Worm (Caenorhabditis elegans) whole organism, L3 larva: ENCODE data around the gene F31E8.4.

Experiments used
- R02D3.7 ChIP-seq: fragments of 150-350 bp; optimal IDR thresholded peaks from 2 replicates; lab custom pipeline; 2014; ENCODE audit warnings: missing biosample characterization, missing genetic modification characterization
- ZK546.5 ChIP-seq: sonication (generic microtip); optimal IDR thresholded peaks from 2 replicates; lab custom pipeline; 2017; ENCODE audit warnings: missing biosample characterization, missing genetic modification characterization
- aly-2 ChIP-seq: fragments of 150-350 bp; optimal IDR thresholded peaks from 2 replicates; lab custom pipeline; 2014; ENCODE audit warnings: missing biosample characterization, missing genetic modification characterization
- ceh-16 ChIP-seq: sonication (generic microtip); optimal IDR thresholded peaks from 2 replicates; lab custom pipeline; 2017; ENCODE audit warnings: missing biosample characterization, missing genetic modification characterization
- ceh-28 ChIP-seq: fragments of 150-350 bp; optimal IDR thresholded peaks from 2 replicates; lab custom pipeline; 2014; ENCODE audit warnings: missing biosample characterization, missing genetic modification reagents, missing genetic modification characterization
- ceh-82 ChIP-seq: fragments of 150-350 bp; optimal IDR thresholded peaks from 2 replicates; lab custom pipeline; 2014; ENCODE audit warnings: missing biosample characterization, missing genetic modification characterization
- ceh-9 ChIP-seq: sonication (generic microtip); optimal IDR thresholded peaks from 2 replicates; lab custom pipeline; 2018; ENCODE audit warnings: missing biosample characterization, missing genetic modification characterization
- daf-12 ChIP-seq: fragments of 150-350 bp; optimal IDR thresholded peaks from 2 replicates; lab custom pipeline; 2014; ENCODE audit warnings: missing biosample characterization, missing genetic modification reagents, missing genetic modification characterization
- egl-27 ChIP-seq: sonication (generic microtip); optimal IDR thresholded peaks from 4 replicates; lab custom pipeline; 2017; ENCODE audit warnings: missing biosample characterization, missing genetic modification reagents, missing genetic modification characterization
- egl-5 ChIP-seq: fragments of 150-350 bp; optimal IDR thresholded peaks from 2 replicates; lab custom pipeline; 2017; ENCODE audit warnings: missing biosample characterization, missing genetic modification reagents, missing genetic modification characterization, inconsistent platforms
- elt-1 ChIP-seq: fragments of 150-350 bp; optimal IDR thresholded peaks from 2 replicates; lab custom pipeline; 2014; ENCODE audit warnings: missing biosample characterization, missing genetic modification characterization
- elt-2 ChIP-seq: sonication (generic microtip); optimal IDR thresholded peaks from 2 replicates; lab custom pipeline; 2016; ENCODE audit warnings: missing genetic modification reagents, mild to moderate bottlenecking, missing genetic modification characterization, missing compliant biosample characterization
- elt-3 ChIP-seq, 3 experiments: fragments of 150-350 bp in 1 of 3; sonication (generic microtip) in 2 of 3; optimal IDR thresholded peaks; 2 replicates in 2 of 3; 4 replicates in 1 of 3; lab custom pipeline; 2014 to 2017; ENCODE audit warnings: missing biosample characterization in 3 of 3, missing genetic modification characterization in 3 of 3
- eor-1 ChIP-seq, 2 experiments: fragments of 150-350 bp; optimal IDR thresholded peaks; 2 replicates each; lab custom pipeline; 2014 to 2018; ENCODE audit warnings: missing biosample characterization in 2 of 2, missing genetic modification characterization in 2 of 2
- fkh-2 ChIP-seq: fragments of 150-350 bp; optimal IDR thresholded peaks from 2 replicates; lab custom pipeline; 2014; ENCODE audit warnings: missing biosample characterization, missing genetic modification reagents, missing genetic modification characterization
- fos-1 ChIP-seq: fragments of 150-350 bp; optimal IDR thresholded peaks from 2 replicates; lab custom pipeline; 2014; ENCODE audit warnings: missing biosample characterization, missing genetic modification characterization
- hmg-11 ChIP-seq: sonication (generic microtip); optimal IDR thresholded peaks from 2 replicates; lab custom pipeline; 2016; ENCODE audit warnings: missing genetic modification characterization, missing compliant biosample characterization
- jun-1 ChIP-seq: fragments of 150-350 bp; optimal IDR thresholded peaks from 2 replicates; lab custom pipeline; 2014; ENCODE audit warnings: missing biosample characterization, missing genetic modification reagents, missing genetic modification characterization
- lin-15B ChIP-seq: fragments of 150-350 bp; optimal IDR thresholded peaks from 2 replicates; lab custom pipeline; 2014; ENCODE audit warnings: missing biosample characterization, missing genetic modification characterization
- lin-39 ChIP-seq: fragments of 150-350 bp; optimal IDR thresholded peaks from 2 replicates; lab custom pipeline; 2018; ENCODE audit warnings: missing biosample characterization, missing genetic modification reagents, missing genetic modification characterization
- lsy-12 ChIP-seq: sonication (generic microtip); optimal IDR thresholded peaks from 2 replicates; lab custom pipeline; 2016; ENCODE audit warnings: mild to moderate bottlenecking, missing genetic modification characterization, missing compliant biosample characterization
- mdl-1 ChIP-seq: fragments of 150-350 bp; optimal IDR thresholded peaks from 2 replicates; lab custom pipeline; 2014; ENCODE audit warnings: missing biosample characterization, missing genetic modification characterization
- mml-1 ChIP-seq: fragments of 150-350 bp; sonication (generic microtip); optimal IDR thresholded peaks from 3 replicates; lab custom pipeline; 2014; ENCODE audit warnings: missing biosample characterization, missing genetic modification characterization
- nfya-1 ChIP-seq: sonication (generic microtip); optimal IDR thresholded peaks from 2 replicates; lab custom pipeline; 2017; ENCODE audit warnings: missing genetic modification characterization, mild to moderate bottlenecking, missing compliant biosample characterization, antibody characterized with exemption, moderate library complexity; ENCODE audit not compliant: insufficient read depth
- nhr-11 ChIP-seq: fragments of 150-350 bp; optimal IDR thresholded peaks from 2 replicates; lab custom pipeline; 2014; ENCODE audit warnings: missing biosample characterization, missing genetic modification characterization
- nhr-12 ChIP-seq: fragments of 150-350 bp; optimal IDR thresholded peaks from 2 replicates; lab custom pipeline; 2014; ENCODE audit warnings: missing biosample characterization, missing genetic modification characterization
- nhr-23 ChIP-seq: fragments of 150-350 bp; optimal IDR thresholded peaks from 2 replicates; lab custom pipeline; 2014; ENCODE audit warnings: missing biosample characterization, missing genetic modification reagents, missing genetic modification characterization
- nhr-237 ChIP-seq: fragments of 150-350 bp; optimal IDR thresholded peaks from 2 replicates; lab custom pipeline; 2014; ENCODE audit warnings: missing biosample characterization, missing genetic modification characterization
- nhr-25 ChIP-seq: sonication (generic microtip); optimal IDR thresholded peaks from 2 replicates; lab custom pipeline; 2017; ENCODE audit warnings: missing biosample characterization, missing genetic modification characterization
- nhr-28 ChIP-seq: fragments of 150-350 bp; optimal IDR thresholded peaks from 2 replicates; lab custom pipeline; 2014; ENCODE audit warnings: missing biosample characterization, missing genetic modification characterization
- nhr-43 ChIP-seq: sonication (generic microtip); optimal IDR thresholded peaks from 2 replicates; lab custom pipeline; 2016; ENCODE audit warnings: mild to moderate bottlenecking, missing genetic modification characterization, missing compliant biosample characterization; ENCODE audit not compliant: poor library complexity, severe bottlenecking
- nhr-67 ChIP-seq: fragments of 150-350 bp; optimal IDR thresholded peaks from 2 replicates; lab custom pipeline; 2014; ENCODE audit warnings: missing biosample characterization, missing genetic modification characterization
- nhr-76 ChIP-seq: fragments of 150-350 bp; sonication (generic microtip); optimal IDR thresholded peaks from 5 replicates; lab custom pipeline; 2014; ENCODE audit warnings: missing biosample characterization, missing genetic modification characterization
- nhr-77 ChIP-seq: fragments of 150-350 bp; optimal IDR thresholded peaks from 2 replicates; lab custom pipeline; 2014; ENCODE audit warnings: missing biosample characterization, missing genetic modification characterization
- pha-4 ChIP-seq: fragments of 150-350 bp; optimal IDR thresholded peaks from 2 replicates; lab custom pipeline; 2014; ENCODE audit warnings: missing biosample characterization, missing genetic modification reagents, missing genetic modification characterization
- pqm-1 ChIP-seq: fragments of 150-350 bp; optimal IDR thresholded peaks from 2 replicates; lab custom pipeline; 2017; ENCODE audit warnings: missing biosample characterization, missing genetic modification characterization, inconsistent platforms
- sea-2 ChIP-seq: fragments of 150-350 bp; sonication (generic microtip); optimal IDR thresholded peaks from 4 replicates; lab custom pipeline; 2014; ENCODE audit warnings: missing biosample characterization, missing genetic modification reagents, missing genetic modification characterization
- skn-1 ChIP-seq: fragments of 150-350 bp; optimal IDR thresholded peaks from 2 replicates; lab custom pipeline; 2014; ENCODE audit warnings: missing biosample characterization, missing genetic modification characterization
- snpc-4 ChIP-seq: fragments of 150-350 bp; optimal IDR thresholded peaks from 2 replicates; lab custom pipeline; 2014; ENCODE audit warnings: missing biosample characterization, missing genetic modification characterization
- tbx-2 ChIP-seq: sonication (generic microtip); optimal IDR thresholded peaks from 2 replicates; lab custom pipeline; 2016; ENCODE audit warnings: mild to moderate bottlenecking, missing genetic modification characterization, missing compliant biosample characterization
- unc-39 ChIP-seq: sonication (generic microtip); optimal IDR thresholded peaks from 4 replicates; lab custom pipeline; 2017; ENCODE audit warnings: missing biosample characterization, missing genetic modification characterization
- unc-62 ChIP-seq: fragments of 150-350 bp; sonication (generic microtip); optimal IDR thresholded peaks from 4 replicates; lab custom pipeline; 2014; ENCODE audit warnings: missing biosample characterization, missing genetic modification reagents, missing genetic modification characterization
- ztf-11 ChIP-seq: fragments of 150-350 bp; optimal IDR thresholded peaks from 2 replicates; lab custom pipeline; 2014; ENCODE audit warnings: missing biosample characterization, missing genetic modification characterization

The F31E8.4 gene

DNA sequence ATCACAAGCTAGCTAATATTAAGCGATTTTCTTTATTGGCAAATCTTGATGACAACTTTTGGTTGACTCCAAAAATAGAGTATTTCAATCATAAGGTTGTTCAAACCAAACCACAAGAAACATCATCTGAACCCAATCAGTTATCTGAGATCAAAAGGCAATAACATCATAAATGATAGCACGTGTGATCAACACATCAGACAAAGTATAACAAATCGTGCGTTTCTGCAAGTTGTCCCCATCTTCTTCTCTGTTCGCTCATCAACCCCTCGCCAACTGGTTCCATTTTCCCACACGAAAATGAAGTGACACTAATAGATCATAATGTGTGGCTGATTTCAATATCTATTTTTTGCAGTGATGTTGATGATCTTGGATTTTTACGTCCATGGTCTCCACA lies 49.4 kb upstream of the F31E8.4 start:
- no peak for TF ChIP-seq unc-39 (tag; lab: Kevin White, UChicago)
- TF ChIP-seq lsy-12 (tag; lab: Kevin White, UChicago) = peak; percentile 28
- TF ChIP-seq ZK546.5 = no peak
- peak; percentile 97 for TF ChIP-seq nhr-43 (tag; lab: Kevin White, UChicago)
- TF ChIP-seq elt-2 (tag; lab: Kevin White, UChicago) = no peak
- TF ChIP-seq elt-3 (tag; optimal IDR thresholded peaks at IDR 0.05; lab: Kevin White, UChicago) = peak; percentile 52 to 69 (median 56)
- TF ChIP-seq snpc-4 (tag; lab: Kevin White, UChicago) = peak; percentile 7
- peak; percentile 51 for TF ChIP-seq jun-1 (tag; lab: Kevin White, UChicago)
- peak; percentile 59 for TF ChIP-seq mdl-1 (tag; lab: Kevin White, UChicago)
- TF ChIP-seq egl-27 = peak; percentile 94
- no peak for TF ChIP-seq nhr-11 (tag; lab: Kevin White, UChicago)
- TF ChIP-seq nfya-1 (tag; lab: Kevin White, UChicago) = peak; percentile 40
- no peak for TF ChIP-seq pqm-1 (tag; lab: Kevin White, UChicago)
- no peak for TF ChIP-seq eor-1 (tag; optimal IDR thresholded peaks at IDR 0.05; lab: Kevin White, UChicago)
- TF ChIP-seq nhr-76 (tag; lab: Kevin White, UChicago) = no peak
- no peak for TF ChIP-seq mml-1
- peak; percentile 34 for TF ChIP-seq R02D3.7
- no peak for TF ChIP-seq nhr-237 (tag; lab: Kevin White, UChicago)
- peak; percentile 27 for TF ChIP-seq lin-39
- TF ChIP-seq ceh-16 (tag; lab: Kevin White, UChicago) = no peak
- peak; percentile 93 for TF ChIP-seq nhr-23
- peak; percentile 42 for TF ChIP-seq tbx-2 (tag; lab: Kevin White, UChicago)
- TF ChIP-seq nhr-25 (tag; lab: Kevin White, UChicago) = peak; percentile 85
- TF ChIP-seq egl-5 (tag; lab: Kevin White, UChicago) = peak; percentile 38
- no peak for TF ChIP-seq ztf-11 (tag; lab: Kevin White, UChicago)
- peak; percentile 86 for TF ChIP-seq unc-62 (GFP tag; lab: Kevin White, UChicago)
- no peak for TF ChIP-seq nhr-12
- TF ChIP-seq nhr-77 (tag; lab: Kevin White, UChicago) = no peak

DNA sequence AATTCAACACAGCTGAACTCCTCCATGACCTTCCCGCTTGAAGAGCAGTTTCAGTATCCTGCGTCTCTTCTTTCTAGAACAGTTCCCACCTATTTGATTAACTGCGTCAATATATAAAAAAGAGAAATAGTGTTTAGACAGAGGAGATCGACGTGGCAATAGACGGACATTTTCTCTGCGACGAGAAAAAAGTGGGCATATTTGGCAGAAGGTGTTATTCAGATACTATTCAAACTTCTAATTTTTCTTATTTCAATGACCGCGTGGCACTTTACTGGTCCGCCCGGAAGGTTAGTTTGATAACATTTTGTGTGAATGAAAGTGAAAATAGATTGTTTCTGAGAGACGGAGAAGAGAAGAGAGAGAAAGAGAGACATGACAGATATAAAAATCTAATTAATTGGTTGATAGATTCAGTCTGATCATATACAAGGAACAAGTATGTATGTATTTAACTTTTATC lies 48.0 kb upstream of the F31E8.4 start, which contains the start of gene tbc-6:
Gene tbc-6 (plus strand): TSS at position 208 of the 463 bp plus-strand sequence.
- TF ChIP-seq jun-1 (tag; lab: Kevin White, UChicago) = peak; percentile 90
- no peak for TF ChIP-seq nhr-67 (tag; lab: Kevin White, UChicago)
- TF ChIP-seq fos-1 = no peak
- TF ChIP-seq snpc-4 (tag; lab: Kevin White, UChicago) = no peak
- no peak for TF ChIP-seq fkh-2 (tag; lab: Kevin White, UChicago)
- TF ChIP-seq ceh-9 = no peak
- TF ChIP-seq ceh-16 (tag; lab: Kevin White, UChicago) = no peak
- no peak for TF ChIP-seq daf-12
- TF ChIP-seq ceh-82 (tag; lab: Kevin White, UChicago) = no peak
- TF ChIP-seq R02D3.7 = peak; percentile 64
- no peak for TF ChIP-seq nhr-77 (tag; lab: Kevin White, UChicago)
- no peak for TF ChIP-seq unc-62 (GFP tag; lab: Kevin White, UChicago)
- no peak for TF ChIP-seq ztf-11 (tag; lab: Kevin White, UChicago)
- TF ChIP-seq nhr-43 (tag; lab: Kevin White, UChicago) = peak; percentile 81
- no peak for TF ChIP-seq elt-1
- no peak for TF ChIP-seq eor-1 (tag; optimal IDR thresholded peaks at IDR 0.05; lab: Kevin White, UChicago)
- TF ChIP-seq nhr-11 (tag; lab: Kevin White, UChicago) = no peak
- TF ChIP-seq skn-1 = no peak
- no peak for TF ChIP-seq sea-2 (GFP tag; lab: Kevin White, UChicago)
- TF ChIP-seq pha-4 (tag; lab: Kevin White, UChicago) = peak; percentile 78
- no peak for TF ChIP-seq egl-5 (tag; lab: Kevin White, UChicago)
- TF ChIP-seq ceh-28 (tag; lab: Kevin White, UChicago) = peak; percentile 34
- no peak for TF ChIP-seq nhr-76 (tag; lab: Kevin White, UChicago)
- TF ChIP-seq lin-15B (tag; lab: Kevin White, UChicago) = no peak
- TF ChIP-seq mml-1 = no peak
- TF ChIP-seq egl-27 = peak; percentile 61
- TF ChIP-seq tbx-2 (tag; lab: Kevin White, UChicago) = no peak
- peak; percentile 27 for TF ChIP-seq pqm-1 (tag; lab: Kevin White, UChicago)
- peak; percentile 53 for TF ChIP-seq elt-2 (tag; lab: Kevin White, UChicago)
- no peak for TF ChIP-seq lsy-12 (tag; lab: Kevin White, UChicago)
- peak; percentile 84 for TF ChIP-seq nhr-23
- TF ChIP-seq nfya-1 (tag; lab: Kevin White, UChicago) = peak; percentile 30
- TF ChIP-seq elt-3 (tag; optimal IDR thresholded peaks at IDR 0.05; lab: Kevin White, UChicago) = peak in 2 of 3 experiments; percentile 7 to 33
- peak; percentile 22 for TF ChIP-seq mdl-1 (tag; lab: Kevin White, UChicago)
- TF ChIP-seq aly-2 (tag; lab: Kevin White, UChicago) = peak; percentile 55
- TF ChIP-seq nhr-28 = no peak
- peak; percentile 66 for TF ChIP-seq nhr-25 (tag; lab: Kevin White, UChicago)
- TF ChIP-seq hmg-11 (tag; lab: Kevin White, UChicago) = no peak
- no peak for TF ChIP-seq nhr-237 (tag; lab: Kevin White, UChicago)
